Worm (Caenorhabditis elegans) whole organism, early embryonic: ENCODE results near the gene srh-87.

Experiments
- aly-1 ChIP-seq: sonication (generic microtip); optimal IDR thresholded peaks from 2 replicates; lab custom pipeline; 2016; ENCODE audit warnings: missing genetic modification characterization, missing compliant biosample characterization
- ceh-13 ChIP-seq: fragments of 200-800 bp; sonication (Bioruptor generic); optimal IDR thresholded peaks from 2 replicates; lab custom pipeline; 2018; ENCODE audit warnings: mild to moderate bottlenecking, missing genetic modification characterization, missing compliant biosample characterization
- hmbx-1 ChIP-seq: sonication (generic microtip); optimal IDR thresholded peaks from 2 replicates; lab custom pipeline; 2016; ENCODE audit warnings: mild to moderate bottlenecking, missing genetic modification characterization, missing compliant biosample characterization
- sea-1 ChIP-seq: fragments of 200-800 bp; sonication (Bioruptor generic); conservative IDR thresholded peaks from 2 replicates; pipeline ENCODE4 v1.3.6; 2022; ENCODE audit warnings: missing genetic modification characterization, missing compliant biosample characterization

DNA sequence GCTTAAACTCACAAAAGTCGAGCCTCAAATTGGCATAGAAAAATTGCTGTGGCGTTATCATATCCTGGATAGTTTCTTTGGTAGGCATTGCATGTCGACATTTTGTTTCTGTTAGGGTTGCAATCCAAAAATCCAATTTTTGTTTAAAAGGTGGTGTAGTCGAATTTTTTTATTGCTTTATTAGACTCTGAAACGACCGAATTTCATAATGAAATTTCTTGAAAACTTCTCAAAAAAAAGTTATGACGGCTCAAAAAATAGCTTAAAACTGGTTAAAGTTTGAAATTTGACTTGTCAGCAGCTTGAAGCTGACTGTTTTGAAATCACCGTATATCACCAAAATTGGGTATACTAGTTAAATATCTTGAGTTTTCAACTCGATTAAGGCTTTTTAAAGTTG, 4.1 kb downstream of the srh-87 start, which contains the start of gene srw-143:
- TF ChIP-seq ceh-13, result no peak
- no peak for TF ChIP-seq hmbx-1 (tag; lab: Kevin White, UChicago)
- no peak for TF ChIP-seq sea-1 (GFP tag; lab: Robert Waterston, UW)
- TF ChIP-seq aly-1, result no peak
